Worm (Caenorhabditis elegans): ENCODE measurements around the gene Y75B12B.1.
"Not testable (repeated sequence)": the region's sequence is repeated elsewhere in the genome, so short reads cannot be mapped to it uniquely, and the experiment has no call there.

Gene Y75B12B.1

ce11 chrV:15199768-15200167, 15.3 kb downstream of the Y75B12B.1 start, which contains the start of gene Y75B12B.10:
Gene Y75B12B.10, plus strand, starts transcription at chrV:15200068.
- TF ChIP-seq dao-5 (tag; optimal IDR thresholded peaks at IDR 0.05) = no peak
- TF ChIP-seq him-1 (tag; optimal IDR thresholded peaks at IDR 0.05) = no peak
- no peak for TF ChIP-seq W03F9.2 (tag; optimal IDR thresholded peaks at IDR 0.05)

- not testable (repeated sequence) for TF ChIP-seq dao-5, W03F9.2, him-1 (tag; optimal IDR thresholded peaks at IDR 0.05)
These were observed 23.2 kb downstream of the Y75B12B.1 start, which contains the start of gene C41G6.12 for ce11 chrV:15207681-15208080. Gene C41G6.12, minus strand, starts transcription at chrV:15207781.

- TF ChIP-seq W03F9.2, him-1, dao-5 (tag; optimal IDR thresholded peaks at IDR 0.05): not testable (repeated sequence)
These were observed 27.4 kb downstream of the Y75B12B.1 start, which contains the start of gene sri-24 for ce11 chrV:15211869-15212268. Gene sri-24, plus strand, starts transcription at chrV:15212169.

- not testable (repeated sequence) for TF ChIP-seq W03F9.2, him-1, dao-5 (tag; optimal IDR thresholded peaks at IDR 0.05)
These were observed 30.7 kb downstream of the Y75B12B.1 start, which contains the start of gene sri-26 for ce11 chrV:15215175-15215574. Gene sri-26, plus strand, starts transcription at chrV:15215475.

ce11 chrV:15216705-15217104, 32.2 kb downstream of the Y75B12B.1 start, which contains the start of gene sri-25:
Gene sri-25, plus strand, starts transcription at chrV:15217005.
- TF ChIP-seq W03F9.2 (tag; optimal IDR thresholded peaks at IDR 0.05) = no peak
- TF ChIP-seq him-1 (tag; optimal IDR thresholded peaks at IDR 0.05) = no peak
- TF ChIP-seq dao-5 (tag; optimal IDR thresholded peaks at IDR 0.05) = no peak

- no peak for TF ChIP-seq dao-5 (tag; optimal IDR thresholded peaks at IDR 0.05)
- TF ChIP-seq him-1 (tag; optimal IDR thresholded peaks at IDR 0.05) = no peak
- no peak for TF ChIP-seq W03F9.2 (tag; optimal IDR thresholded peaks at IDR 0.05)
These were observed 36.8 kb downstream of the Y75B12B.1 start, which contains the start of gene irld-25 for ce11 chrV:15221330-15221729. Gene irld-25, plus strand, starts transcription at chrV:15221630.

- no peak for TF ChIP-seq dao-5 (tag; optimal IDR thresholded peaks at IDR 0.05)
- TF ChIP-seq him-1 (tag; optimal IDR thresholded peaks at IDR 0.05) = no peak
- TF ChIP-seq W03F9.2 (tag; optimal IDR thresholded peaks at IDR 0.05) = no peak
These were observed 39.2 kb downstream of the Y75B12B.1 start, which contains the start of gene srw-24 for ce11 chrV:15223668-15224067. Gene srw-24, plus strand, starts transcription at chrV:15223968.

- no peak for TF ChIP-seq dao-5 (tag; optimal IDR thresholded peaks at IDR 0.05)
- no peak for TF ChIP-seq W03F9.2 (tag; optimal IDR thresholded peaks at IDR 0.05)
- no peak for TF ChIP-seq him-1 (tag; optimal IDR thresholded peaks at IDR 0.05)
These were observed 41.2 kb downstream of the Y75B12B.1 start, which contains the start of gene srw-14 for ce11 chrV:15225650-15226049. Gene srw-14, plus strand, starts transcription at chrV:15225950.

ce11 chrV:15226206-15226605, 41.7 kb downstream of the Y75B12B.1 start:
- TF ChIP-seq him-1 (tag; optimal IDR thresholded peaks at IDR 0.05) (no peak), dao-5 (tag; optimal IDR thresholded peaks at IDR 0.05) (no peak), W03F9.2 (tag; optimal IDR thresholded peaks at IDR 0.05) (no peak)

- TF ChIP-seq W03F9.2 (tag; optimal IDR thresholded peaks at IDR 0.05) (no peak), dao-5 (tag; optimal IDR thresholded peaks at IDR 0.05) (no peak), him-1 (tag; optimal IDR thresholded peaks at IDR 0.05) (no peak)
These were observed 45.7 kb downstream of the Y75B12B.1 start, which contains the start of gene srw-15 for ce11 chrV:15230243-15230642. Gene srw-15, plus strand, starts transcription at chrV:15230543.

ce11 chrV:15232200-15232599, 47.7 kb downstream of the Y75B12B.1 start, which contains the start of gene srw-13:
Gene srw-13, plus strand, starts transcription at chrV:15232500.
- TF ChIP-seq W03F9.2 (tag; optimal IDR thresholded peaks at IDR 0.05) (no peak), dao-5 (tag; optimal IDR thresholded peaks at IDR 0.05) (no peak), him-1 (tag; optimal IDR thresholded peaks at IDR 0.05) (no peak)

Measured in whole organism, L4/young adult.